Worm (Caenorhabditis elegans): Measurements from ENCODE around the gene vit-4.

DNA sequence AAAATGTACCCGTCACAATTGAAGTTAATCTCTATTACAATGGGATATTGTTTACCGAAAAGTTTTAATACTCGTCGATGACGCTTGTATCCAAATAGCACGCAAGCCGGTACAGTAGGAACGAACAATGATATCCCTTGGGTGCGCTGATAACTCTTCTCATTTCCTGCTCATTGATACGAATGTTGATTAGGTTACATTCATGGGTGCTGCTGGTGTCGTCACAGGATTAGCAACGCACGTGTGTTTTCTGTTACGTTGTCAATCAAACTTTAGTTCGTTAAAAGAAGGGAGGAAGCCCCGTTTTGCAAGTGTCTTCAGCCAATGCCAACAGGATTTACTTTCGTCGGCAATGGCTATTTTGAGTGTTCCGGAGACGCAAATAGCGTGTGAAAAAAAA, 19.7 kb upstream of the vit-4 start:
- no peak for TF ChIP-seq dao-5 (tag; optimal IDR thresholded peaks at IDR 0.05)
- no peak for TF ChIP-seq him-1 (tag; optimal IDR thresholded peaks at IDR 0.05)
- no peak for TF ChIP-seq W03F9.2 (tag; optimal IDR thresholded peaks at IDR 0.05)

Measured in whole organism, L4/young adult.